Fruit fly (Drosophila melanogaster): ENCODE results near the gene CG11588.

DNA sequence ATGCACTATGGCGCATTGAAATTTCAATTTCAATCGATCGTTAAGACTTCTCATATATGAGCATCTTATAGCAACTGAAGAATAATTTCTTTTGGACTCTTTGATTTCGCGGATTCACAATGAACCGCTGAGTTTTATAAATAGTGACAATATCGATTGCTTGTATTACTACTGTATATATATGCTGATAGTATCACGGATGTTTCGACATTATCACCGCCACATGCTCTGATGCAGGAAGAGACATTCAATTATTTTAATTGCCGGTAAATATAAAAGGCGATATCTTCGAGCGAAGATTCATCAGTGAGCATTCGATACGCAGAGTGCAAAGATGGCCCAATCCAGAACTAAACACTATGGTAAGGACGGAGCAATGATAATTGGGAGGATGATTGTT, 28.2 kb downstream of the CG11588 start, which contains the start of gene CG17826:
- TF ChIP-seq CG10348 (GFP tag; IDR thresholded peaks at IDR 0.05) (no peak), CG15710 (tag; optimal IDR thresholded peaks at IDR 0.05) (no peak), CG8301 (tag; optimal IDR thresholded peaks at IDR 0.05) (no peak), Ets98B (GFP tag; IDR thresholded peaks at IDR 0.05) (no peak), EcR (GFP tag; optimal IDR thresholded peaks at IDR 0.05) (no peak), rn (GFP tag; IDR thresholded peaks at IDR 0.05) (no peak), CG14655 (GFP tag; optimal IDR thresholded peaks at IDR 0.05) (no peak), CG32121 (GFP tag; IDR thresholded peaks at IDR 0.05) (no peak), CG34367 (tag; optimal IDR thresholded peaks at IDR 0.05) (no peak), gl (tag; optimal IDR thresholded peaks at IDR 0.05) (no peak), CG17806 (tag; optimal IDR thresholded peaks at IDR 0.05) (no peak), Pif1B (GFP tag; optimal IDR thresholded peaks at IDR 0.05) (no peak)

Data from whole organism, pupa.